Fruit fly (Drosophila melanogaster) whole organism, embryonic: Measurements from ENCODE around the gene CG13653.
A peak's percentile ranks its signal among the peaks of the same experiment; 100 is the strongest.

Experiments used
- Aef1 ChIP-seq: fragments of 200-800 bp; sonication (Bioruptor generic); IDR thresholded peaks from 3 replicates; pipeline ENCODE4 v1.3.6; 2022; ENCODE audit warnings: missing biosample characterization, missing genetic modification characterization
- CG10209 ChIP-seq: fragments of 200-800 bp; sonication (Bioruptor generic); optimal IDR thresholded peaks from 3 replicates; lab custom pipeline; 2017; ENCODE audit warnings: missing biosample characterization, mild to moderate bottlenecking, missing genetic modification characterization, missing genetic modification reagents
- CG10543 ChIP-seq: fragments of 200-800 bp; sonication (Bioruptor generic); optimal IDR thresholded peaks from 3 replicates; lab custom pipeline; 2017; ENCODE audit warnings: missing biosample characterization, mild to moderate bottlenecking, missing genetic modification characterization, moderate library complexity
- CG12219 ChIP-seq: fragments of 200-800 bp; sonication (Bioruptor generic); optimal IDR thresholded peaks from 3 replicates; lab custom pipeline; 2018; ENCODE audit warnings: missing biosample characterization, mild to moderate bottlenecking, missing genetic modification characterization
- CG12299 ChIP-seq: fragments of 200-800 bp; sonication (Bioruptor generic); optimal IDR thresholded peaks from 2 replicates; lab custom pipeline; 2018; ENCODE audit warnings: missing biosample characterization, mild to moderate bottlenecking, missing genetic modification characterization
- CG12744 ChIP-seq: fragments of 200-800 bp; sonication (Bioruptor generic); optimal IDR thresholded peaks from 2 replicates; lab custom pipeline; 2016; ENCODE audit warnings: missing biosample characterization, missing genetic modification characterization
- CG13296 ChIP-seq: fragments of 200-800 bp; sonication (Bioruptor generic); optimal IDR thresholded peaks from 3 replicates; lab custom pipeline; 2018; ENCODE audit warnings: missing biosample characterization, mild to moderate bottlenecking, missing genetic modification characterization
- CG14710 ChIP-seq: fragments of 200-800 bp; sonication (Bioruptor generic); optimal IDR thresholded peaks from 3 replicates; lab custom pipeline; 2019; ENCODE audit warnings: missing biosample characterization, mild to moderate bottlenecking, missing genetic modification characterization, moderate library complexity
- CG14860 ChIP-seq: fragments of 200-800 bp; sonication (Bioruptor generic); IDR thresholded peaks from 3 replicates; pipeline ENCODE4 v1.3.6; 2022; ENCODE audit warnings: missing biosample characterization, missing genetic modification characterization; ENCODE audit not compliant: partially characterized antibody
- CG17612 ChIP-seq: fragments of 200-800 bp; sonication (Bioruptor generic); IDR thresholded peaks from 2 replicates; pipeline ENCODE4 v1.3.6; 2022; ENCODE audit warnings: missing biosample characterization, missing genetic modification characterization
- CG18599 ChIP-seq: fragments of 200-800 bp; sonication (Bioruptor generic); optimal IDR thresholded peaks from 3 replicates; lab custom pipeline; 2017; ENCODE audit warnings: missing biosample characterization, missing genetic modification characterization, mild to moderate bottlenecking, moderate library complexity, missing genetic modification reagents
- CG18764 ChIP-seq: fragments of 200-800 bp; sonication (Bioruptor generic); optimal IDR thresholded peaks from 3 replicates; lab custom pipeline; 2016; ENCODE audit warnings: missing biosample characterization, missing genetic modification characterization
- CG3281 ChIP-seq: fragments of 200-800 bp; sonication (Bioruptor generic); optimal IDR thresholded peaks from 3 replicates; lab custom pipeline; 2017; ENCODE audit warnings: missing biosample characterization, mild to moderate bottlenecking, missing genetic modification characterization
- CG3838 ChIP-seq: fragments of 200-800 bp; sonication (Bioruptor generic); optimal IDR thresholded peaks from 3 replicates; lab custom pipeline; 2016; ENCODE audit warnings: missing biosample characterization, missing genetic modification characterization
- CG3847 ChIP-seq: fragments of 200-800 bp; sonication (Bioruptor generic); IDR thresholded peaks from 2 replicates; pipeline ENCODE4 v1.3.6; 2022; ENCODE audit warnings: missing biosample characterization, missing genetic modification characterization
- CG6272 ChIP-seq: fragments of 200-800 bp; sonication (Bioruptor generic); IDR thresholded peaks from 2 replicates; pipeline ENCODE4 v1.3.6; 2022; ENCODE audit warnings: missing biosample characterization, missing genetic modification characterization
- CG6765 ChIP-seq: fragments of 200-800 bp; sonication (Bioruptor generic); optimal IDR thresholded peaks from 3 replicates; lab custom pipeline; 2017; ENCODE audit warnings: missing biosample characterization, mild to moderate bottlenecking, missing genetic modification characterization
- CG7839 ChIP-seq: fragments of 200-800 bp; sonication (Bioruptor generic); optimal IDR thresholded peaks from 3 replicates; lab custom pipeline; 2018; ENCODE audit warnings: missing biosample characterization, mild to moderate bottlenecking, missing genetic modification characterization, moderate library complexity
- CG7987 ChIP-seq: fragments of 200-800 bp; sonication (Bioruptor generic); optimal IDR thresholded peaks from 2 replicates; lab custom pipeline; 2018; ENCODE audit warnings: missing biosample characterization, mild to moderate bottlenecking, missing genetic modification characterization, moderate library complexity
- CG8924 ChIP-seq: fragments of 200-800 bp; optimal IDR thresholded peaks from 3 replicates; lab custom pipeline; 2019; ENCODE audit warnings: missing biosample characterization, mild to moderate bottlenecking, missing genetic modification characterization, moderate library complexity
- CG9876 ChIP-seq: fragments of 200-800 bp; sonication (Bioruptor generic); optimal IDR thresholded peaks from 2 replicates; lab custom pipeline; 2016; ENCODE audit warnings: missing biosample characterization, missing genetic modification characterization
- D ChIP-seq, 2 experiments: fragments of 200-800 bp in 1 of 2; fragments of >200 bp in 1 of 2; sonication (Bioruptor generic) in 1 of 2; optimal IDR thresholded peaks; 2 replicates in 1 of 2; 3 replicates in 1 of 2; lab custom pipeline; 2017; ENCODE audit warnings: mild to moderate bottlenecking in 1 of 2, missing biosample characterization in 1 of 2, missing genetic modification characterization in 1 of 2, missing genetic modification reagents in 1 of 2
- HLH4C ChIP-seq: fragments of 200-800 bp; sonication (Bioruptor generic); IDR thresholded peaks from 3 replicates; pipeline ENCODE4 v1.3.6; 2022; ENCODE audit warnings: missing biosample characterization, missing genetic modification characterization; ENCODE audit not compliant: partially characterized antibody
- HmgZ ChIP-seq: fragments of 200-800 bp; sonication (Bioruptor generic); optimal IDR thresholded peaks from 2 replicates; lab custom pipeline; 2018; ENCODE audit warnings: missing biosample characterization, mild to moderate bottlenecking, missing genetic modification characterization
- Mad ChIP-seq: fragments of 200-800 bp; sonication (Bioruptor generic); optimal IDR thresholded peaks from 2 replicates; lab custom pipeline; 2016; ENCODE audit warnings: missing biosample characterization, missing genetic modification characterization
- Side ChIP-seq: fragments of 200-800 bp; sonication (Bioruptor generic); optimal IDR thresholded peaks from 2 replicates; lab custom pipeline; 2016; ENCODE audit warnings: missing biosample characterization, missing genetic modification characterization
- Sox100B ChIP-seq: fragments of 200-800 bp; sonication (Bioruptor generic); optimal IDR thresholded peaks from 3 replicates; lab custom pipeline; 2018; ENCODE audit warnings: missing biosample characterization, mild to moderate bottlenecking, missing genetic modification characterization
- Ssrp ChIP-seq: fragments of 200-800 bp; sonication (Bioruptor generic); optimal IDR thresholded peaks from 2 replicates; lab custom pipeline; 2018; ENCODE audit warnings: missing biosample characterization, mild to moderate bottlenecking, missing genetic modification characterization, moderate library complexity
- br ChIP-seq: fragments of >200 bp; optimal IDR thresholded peaks from 2 replicates; lab custom pipeline; 2017
- cas ChIP-seq: fragments of 200-800 bp; sonication (Bioruptor generic); IDR thresholded peaks from 2 replicates; pipeline ENCODE4 v1.3.6; 2022; ENCODE audit warnings: missing biosample characterization, missing genetic modification characterization
- cwo ChIP-seq: fragments of 200-800 bp; sonication (Bioruptor generic); optimal IDR thresholded peaks from 3 replicates; lab custom pipeline; 2017; ENCODE audit warnings: missing biosample characterization, missing genetic modification characterization, mild to moderate bottlenecking, moderate library complexity, missing genetic modification reagents
- ems ChIP-seq: fragments of 200-800 bp; sonication (Bioruptor generic); optimal IDR thresholded peaks from 3 replicates; lab custom pipeline; 2016; ENCODE audit warnings: missing biosample characterization, missing genetic modification characterization
- exex ChIP-seq: fragments of 200-800 bp; sonication (Bioruptor generic); optimal IDR thresholded peaks from 4 replicates; lab custom pipeline; 2018; ENCODE audit warnings: missing biosample characterization, mild to moderate bottlenecking, missing genetic modification characterization, moderate library complexity
- fru ChIP-seq: fragments of >200 bp; optimal IDR thresholded peaks from 2 replicates; lab custom pipeline; 2017
- ftz-f1 ChIP-seq: fragments of 200-800 bp; sonication (Bioruptor generic); optimal IDR thresholded peaks from 2 replicates; lab custom pipeline; 2016; ENCODE audit warnings: missing biosample characterization, missing genetic modification characterization
- gcm ChIP-seq: fragments of 200-800 bp; sonication (Bioruptor generic); optimal IDR thresholded peaks from 2 replicates; lab custom pipeline; 2019; ENCODE audit warnings: missing biosample characterization, mild to moderate bottlenecking, missing genetic modification characterization, moderate library complexity
- grau ChIP-seq: fragments of 200-800 bp; optimal IDR thresholded peaks from 3 replicates; lab custom pipeline; 2019; ENCODE audit warnings: missing biosample characterization, mild to moderate bottlenecking, missing genetic modification characterization, moderate library complexity
- gt ChIP-seq: fragments of 200-800 bp; sonication (Bioruptor generic); IDR thresholded peaks from 2 replicates; pipeline ENCODE4 v1.3.6; 2022; ENCODE audit warnings: missing biosample characterization, missing genetic modification characterization
- nerfin-1 ChIP-seq: fragments of 200-800 bp; sonication (Bioruptor generic); optimal IDR thresholded peaks from 3 replicates; lab custom pipeline; 2019; ENCODE audit warnings: missing biosample characterization, mild to moderate bottlenecking, missing genetic modification characterization, moderate library complexity
- onecut ChIP-seq: fragments of 200-800 bp; sonication (Bioruptor generic); IDR thresholded peaks from 2 replicates; pipeline ENCODE4 v1.3.6; 2022; ENCODE audit warnings: missing biosample characterization, missing genetic modification characterization
- p53 ChIP-seq: fragments of 200-800 bp; sonication (Bioruptor generic); optimal IDR thresholded peaks from 2 replicates; lab custom pipeline; 2016; ENCODE audit warnings: missing biosample characterization, missing genetic modification characterization
- scrt ChIP-seq: fragments of 200-800 bp; sonication (Bioruptor generic); optimal IDR thresholded peaks from 2 replicates; lab custom pipeline; 2018; ENCODE audit warnings: missing biosample characterization, mild to moderate bottlenecking, missing genetic modification characterization, moderate library complexity
- slbo ChIP-seq: fragments of 200-800 bp; sonication (Bioruptor generic); IDR thresholded peaks from 2 replicates; pipeline ENCODE4 v1.3.6; 2022; ENCODE audit warnings: missing biosample characterization, missing genetic modification characterization
- slou ChIP-seq: fragments of 200-800 bp; sonication (Bioruptor generic); optimal IDR thresholded peaks from 3 replicates; lab custom pipeline; 2016; ENCODE audit warnings: missing biosample characterization, missing genetic modification characterization
- sna ChIP-seq: fragments of 200-800 bp; sonication (Bioruptor generic); IDR thresholded peaks from 2 replicates; pipeline ENCODE4 v1.3.6; 2022; ENCODE audit warnings: missing biosample characterization, missing genetic modification characterization; ENCODE audit not compliant: partially characterized antibody
- tgo ChIP-seq: fragments of 200-800 bp; sonication (Bioruptor generic); IDR thresholded peaks from 3 replicates; pipeline ENCODE4 v1.3.6; 2022; ENCODE audit warnings: missing biosample characterization, missing genetic modification characterization
- tll ChIP-seq, 2 experiments: fragments of 200-800 bp in 1 of 2; fragments of >200 bp in 1 of 2; sonication (Bioruptor generic) in 1 of 2; optimal IDR thresholded peaks; 2 replicates each; lab custom pipeline; 2017 to 2019; ENCODE audit warnings: missing biosample characterization in 2 of 2, missing genetic modification characterization in 2 of 2, mild to moderate bottlenecking in 1 of 2, moderate library complexity in 1 of 2
- trem ChIP-seq: fragments of 200-800 bp; optimal IDR thresholded peaks from 3 replicates; lab custom pipeline; 2019; ENCODE audit warnings: missing biosample characterization, mild to moderate bottlenecking, missing genetic modification characterization, moderate library complexity
- trh ChIP-seq: fragments of 200-800 bp; sonication (Bioruptor generic); optimal IDR thresholded peaks from 2 replicates; lab custom pipeline; 2016; ENCODE audit warnings: missing biosample characterization, missing genetic modification characterization
- tx ChIP-seq: fragments of 200-800 bp; sonication (Bioruptor generic); optimal IDR thresholded peaks from 2 replicates; lab custom pipeline; 2016; ENCODE audit warnings: missing biosample characterization, missing genetic modification characterization
- vvl ChIP-seq: fragments of 200-800 bp; sonication (Bioruptor generic); IDR thresholded peaks from 2 replicates; pipeline ENCODE4 v1.3.6; 2022; ENCODE audit warnings: missing biosample characterization, missing genetic modification characterization

CG13653 gene

DNA sequence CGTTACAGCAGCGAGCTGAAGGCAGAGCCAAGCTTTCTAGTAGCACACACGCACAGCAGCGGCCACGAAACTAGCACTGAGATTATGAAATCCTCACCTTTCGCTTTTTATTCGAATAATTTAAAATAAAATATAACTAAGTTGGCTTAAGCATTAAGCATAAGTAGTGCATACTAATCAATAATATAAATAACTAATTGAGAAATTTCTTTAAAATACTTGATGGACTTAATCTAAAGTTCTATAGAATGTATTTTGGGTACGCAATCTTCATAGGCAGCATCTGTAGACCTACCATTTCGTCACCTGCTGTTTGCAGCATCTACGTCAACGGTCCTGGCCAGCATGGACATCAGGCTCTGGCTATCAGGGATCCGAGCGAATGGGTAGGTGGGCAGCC, 43.0 kb upstream of the CG13653 start (continued):
- TF ChIP-seq tgo (GFP tag; lab: Robert Waterston, UW) (0 out of 3 replicates have a peak, but pooled peaks have one; percentile 20), CG3838 (GFP tag; lab: Kevin White, UChicago) (no peak), fru (no peak), vvl (GFP tag; lab: Robert Waterston, UW) (no peak), trem (tag; lab: Kevin White, UChicago) (no peak), HmgZ (tag; lab: Kevin White, UChicago) (no peak), ftz-f1 (GFP tag; lab: Kevin White, UChicago) (no peak), CG3281 (peak; percentile 45), tll (GFP tag; optimal IDR thresholded peaks at IDR 0.05; lab: Kevin White, UChicago) (no peak), CG12219 (GFP tag; lab: Kevin White, UChicago) (peak; percentile 7), slou (no peak), exex (tag; lab: Kevin White, UChicago) (no peak), grau (peak; percentile 46), CG3847 (GFP tag; lab: Robert Waterston, UW) (no peak), Side (GFP tag; lab: Kevin White, UChicago) (no peak), CG17612 (no peak), tx (GFP tag; lab: Kevin White, UChicago) (no peak), ems (GFP tag; lab: Kevin White, UChicago) (no peak), HLH4C (GFP tag; lab: Robert Waterston, UW) (no peak), CG7987 (GFP tag; lab: Kevin White, UChicago) (no peak), CG7839 (tag; lab: Kevin White, UChicago) (peak; percentile 36), nerfin-1 (tag; lab: Kevin White, UChicago) (no peak), CG10543 (peak; percentile 54), gcm (GFP tag; lab: Kevin White, UChicago) (no peak), gt (no peak), CG12744 (no peak), cwo (GFP tag; lab: Kevin White, UChicago) (peak; percentile 50), p53 (no peak), D (optimal IDR thresholded peaks at IDR 0.05; lab: Kevin White, UChicago) (no peak), D (GFP tag; optimal IDR thresholded peaks at IDR 0.05; lab: Kevin White, UChicago) (no peak), sna (GFP tag; lab: Robert Waterston, UW) (no peak), CG18764 (GFP tag; lab: Kevin White, UChicago) (no peak), onecut (GFP tag; lab: Robert Waterston, UW) (no peak), Aef1 (no peak), scrt (GFP tag; lab: Kevin White, UChicago) (peak; percentile 37), Sox100B (GFP tag; lab: Kevin White, UChicago) (peak; percentile 5), trh (no peak), CG18599 (GFP tag; lab: Kevin White, UChicago) (peak; percentile 79), Ssrp (tag; lab: Kevin White, UChicago) (no peak), CG6272 (GFP tag; lab: Robert Waterston, UW) (no peak), CG12299 (tag; lab: Kevin White, UChicago) (no peak), Mad (GFP tag; lab: Kevin White, UChicago) (no peak), CG10209 (GFP tag; lab: Kevin White, UChicago) (peak; percentile 13), CG9876 (no peak), CG14710 (tag; lab: Kevin White, UChicago) (no peak), CG13296 (GFP tag; lab: Kevin White, UChicago) (peak; percentile 55), slbo (GFP tag; lab: Robert Waterston, UW) (0 out of 2 replicates have a peak, but pooled peaks have one; percentile 15), CG14860 (no peak), CG8924 (tag; lab: Kevin White, UChicago) (peak; percentile 35), br (lab: Kevin White, UChicago) (no peak), CG6765 (no peak), cas (GFP tag; lab: Robert Waterston, UW) (no peak)
